Fruit fly (Drosophila melanogaster): Measurements from ENCODE around the gene Naa30A.
A peak's percentile ranks its signal among the peaks of the same experiment; 100 is the strongest.

The Naa30A gene

DNA sequence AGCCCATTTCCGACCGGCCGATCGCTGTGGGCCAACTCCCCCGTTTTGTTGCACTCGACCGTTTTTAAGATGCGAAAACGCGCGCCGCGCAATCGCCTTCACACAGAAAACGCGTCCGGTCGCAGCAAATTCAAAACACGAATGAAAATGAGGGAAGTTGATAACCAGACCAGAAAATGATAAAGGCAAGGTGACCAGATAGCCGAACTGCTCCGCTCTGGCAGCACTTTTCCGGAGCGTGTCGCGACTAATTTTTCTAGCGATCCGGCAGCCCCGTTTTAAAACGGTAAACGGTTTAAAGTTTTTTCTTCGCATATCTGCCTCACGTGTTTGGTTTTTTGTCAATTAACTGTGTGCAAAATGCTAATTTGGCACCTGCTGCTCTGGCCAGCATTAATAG is 19.7 kb upstream of the Naa30A start, which contains the start of gene DAAM (continued):
- TF ChIP-seq tll (GFP tag; optimal IDR thresholded peaks at IDR 0.05) (no peak), nau (GFP tag; optimal IDR thresholded peaks at IDR 0.05) (no peak), hbn (GFP tag; IDR thresholded peaks at IDR 0.05; ENCODE audit: partially characterized antibody) (no peak), CG10147 (GFP tag; optimal IDR thresholded peaks at IDR 0.05) (no peak), Mrtf (GFP tag; IDR thresholded peaks at IDR 0.05) (no peak), grau (tag; optimal IDR thresholded peaks at IDR 0.05) (no peak), emc (GFP tag; optimal IDR thresholded peaks at IDR 0.05) (peak; percentile 29), CG2129 (GFP tag; IDR thresholded peaks at IDR 0.05; ENCODE audit: partially characterized antibody) (no peak), CG34422 (GFP tag; IDR thresholded peaks at IDR 0.05) (peak; percentile 48; the same call in 1 of the 3 replicates), CG1529 (GFP tag; optimal IDR thresholded peaks at IDR 0.05) (no peak), ftz-f1 (GFP tag; optimal IDR thresholded peaks at IDR 0.05) (peak; percentile 23), zen (tag; optimal IDR thresholded peaks at IDR 0.05) (peak; percentile 29), tx (GFP tag; optimal IDR thresholded peaks at IDR 0.05) (no peak), vvl (GFP tag; IDR thresholded peaks at IDR 0.05) (peak; percentile 71), CG17361 (GFP tag; IDR thresholded peaks at IDR 0.05) (no peak), slp2 (GFP tag; optimal IDR thresholded peaks at IDR 0.05) (no peak), CG15269 (tag; optimal IDR thresholded peaks at IDR 0.05) (peak; percentile 14), h (optimal IDR thresholded peaks at IDR 0.05) (no peak), CG7928 (GFP tag; optimal IDR thresholded peaks at IDR 0.05) (peak; percentile 37), CG2116 (GFP tag; optimal IDR thresholded peaks at IDR 0.05) (peak; percentile 59), CG5245 (GFP tag; optimal IDR thresholded peaks at IDR 0.05) (no peak), CrebB (tag; optimal IDR thresholded peaks at IDR 0.05) (peak; percentile 9), unpg (GFP tag; optimal IDR thresholded peaks at IDR 0.05) (no peak), MBD-R2 (GFP tag; IDR thresholded peaks at IDR 0.05) (peak; percentile 84), Atf6 (GFP tag; IDR thresholded peaks at IDR 0.05) (peak; percentile 28; the same call in 1 of the 2 replicates), repo (GFP tag; optimal IDR thresholded peaks at IDR 0.05) (no peak), NFAT (GFP tag; IDR thresholded peaks at IDR 0.05) (peak; percentile 69), tna (GFP tag; IDR thresholded peaks at IDR 0.05; ENCODE audit: partially characterized antibody) (no peak), zfh2 (GFP tag; optimal IDR thresholded peaks at IDR 0.05) (peak; percentile 53), CG9797 (GFP tag; optimal IDR thresholded peaks at IDR 0.05) (peak; percentile 49), CG9609 (GFP tag; optimal IDR thresholded peaks at IDR 0.05) (peak; percentile 20), CG4360 (GFP tag; IDR thresholded peaks at IDR 0.05) (no peak), Bteb2 (GFP tag; optimal IDR thresholded peaks at IDR 0.05) (no peak), disco-r (GFP tag; optimal IDR thresholded peaks at IDR 0.05) (peak; percentile 7), CG6765 (GFP tag; optimal IDR thresholded peaks at IDR 0.05) (no peak), kah (GFP tag; optimal IDR thresholded peaks at IDR 0.05) (no peak), Nf-YC (tag; optimal IDR thresholded peaks at IDR 0.05) (no peak), schlank (tag; optimal IDR thresholded peaks at IDR 0.05) (peak; percentile 35), CG30020 (tag; optimal IDR thresholded peaks at IDR 0.05) (no peak), CG8290 (GFP tag; optimal IDR thresholded peaks at IDR 0.05) (peak; percentile 14), CG8290 (tag; optimal IDR thresholded peaks at IDR 0.05) (no peak), dmrt11E (tag; optimal IDR thresholded peaks at IDR 0.05) (no peak), dysf (GFP tag; IDR thresholded peaks at IDR 0.05) (peak; percentile 68; the same call in 2 of the 3 replicates), Camta (GFP tag; optimal IDR thresholded peaks at IDR 0.05) (peak; percentile 12), CG43689 (GFP tag; IDR thresholded peaks at IDR 0.05) (no peak), CG2875 (GFP tag; optimal IDR thresholded peaks at IDR 0.05) (no peak), Ssrp (tag; optimal IDR thresholded peaks at IDR 0.05) (no peak), Chrac-16 (GFP tag; optimal IDR thresholded peaks at IDR 0.05) (no peak), Stat92E (GFP tag; optimal IDR thresholded peaks at IDR 0.05) (no peak), CG15073 (GFP tag; optimal IDR thresholded peaks at IDR 0.05) (no peak), tap (tag; optimal IDR thresholded peaks at IDR 0.05) (no peak), crc (GFP tag; optimal IDR thresholded peaks at IDR 0.05) (no peak)

All from whole organism, embryonic.